Worm (Caenorhabditis elegans) whole organism, L3 larva: ENCODE measurements around the gene nra-1.
A peak's percentile ranks its signal among the peaks of the same experiment; 100 is the strongest.

ENCODE experiments used
- ZK546.5 ChIP-seq: sonication (generic microtip); optimal IDR thresholded peaks from 2 replicates; lab custom pipeline; 2017; ENCODE audit warnings: missing biosample characterization, missing genetic modification characterization
- aly-2 ChIP-seq: fragments of 150-350 bp; optimal IDR thresholded peaks from 2 replicates; lab custom pipeline; 2014; ENCODE audit warnings: missing biosample characterization, missing genetic modification characterization
- ama-1 ChIP-seq: fragments of 150-350 bp; optimal IDR thresholded peaks from 2 replicates; lab custom pipeline; 2018
- ceh-16 ChIP-seq: sonication (generic microtip); optimal IDR thresholded peaks from 2 replicates; lab custom pipeline; 2017; ENCODE audit warnings: missing biosample characterization, missing genetic modification characterization
- ceh-28 ChIP-seq: fragments of 150-350 bp; optimal IDR thresholded peaks from 2 replicates; lab custom pipeline; 2014; ENCODE audit warnings: missing biosample characterization, missing genetic modification reagents, missing genetic modification characterization
- ceh-9 ChIP-seq: sonication (generic microtip); optimal IDR thresholded peaks from 2 replicates; lab custom pipeline; 2018; ENCODE audit warnings: missing biosample characterization, missing genetic modification characterization
- daf-12 ChIP-seq: fragments of 150-350 bp; optimal IDR thresholded peaks from 2 replicates; lab custom pipeline; 2014; ENCODE audit warnings: missing biosample characterization, missing genetic modification reagents, missing genetic modification characterization
- egl-5 ChIP-seq: fragments of 150-350 bp; optimal IDR thresholded peaks from 2 replicates; lab custom pipeline; 2017; ENCODE audit warnings: missing biosample characterization, missing genetic modification reagents, missing genetic modification characterization, inconsistent platforms
- elt-1 ChIP-seq: fragments of 150-350 bp; optimal IDR thresholded peaks from 2 replicates; lab custom pipeline; 2014; ENCODE audit warnings: missing biosample characterization, missing genetic modification characterization
- elt-2 ChIP-seq: sonication (generic microtip); optimal IDR thresholded peaks from 2 replicates; lab custom pipeline; 2016; ENCODE audit warnings: missing genetic modification reagents, mild to moderate bottlenecking, missing genetic modification characterization, missing compliant biosample characterization
- elt-3 ChIP-seq, 3 experiments: fragments of 150-350 bp in 1 of 3; sonication (generic microtip) in 2 of 3; optimal IDR thresholded peaks; 2 replicates in 2 of 3; 4 replicates in 1 of 3; lab custom pipeline; 2014 to 2017; ENCODE audit warnings: missing biosample characterization in 3 of 3, missing genetic modification characterization in 3 of 3
- eor-1 ChIP-seq, 2 experiments: fragments of 150-350 bp; optimal IDR thresholded peaks; 2 replicates each; lab custom pipeline; 2014 to 2018; ENCODE audit warnings: missing biosample characterization in 2 of 2, missing genetic modification characterization in 2 of 2
- fkh-10 ChIP-seq: sonication (generic microtip); optimal IDR thresholded peaks from 2 replicates; lab custom pipeline; 2017; ENCODE audit warnings: missing biosample characterization, missing genetic modification reagents, missing genetic modification characterization
- fkh-2 ChIP-seq: fragments of 150-350 bp; optimal IDR thresholded peaks from 2 replicates; lab custom pipeline; 2014; ENCODE audit warnings: missing biosample characterization, missing genetic modification reagents, missing genetic modification characterization
- fos-1 ChIP-seq: fragments of 150-350 bp; optimal IDR thresholded peaks from 2 replicates; lab custom pipeline; 2014; ENCODE audit warnings: missing biosample characterization, missing genetic modification characterization
- hmg-11 ChIP-seq: sonication (generic microtip); optimal IDR thresholded peaks from 2 replicates; lab custom pipeline; 2016; ENCODE audit warnings: missing genetic modification characterization, missing compliant biosample characterization
- lin-15B ChIP-seq: fragments of 150-350 bp; optimal IDR thresholded peaks from 2 replicates; lab custom pipeline; 2014; ENCODE audit warnings: missing biosample characterization, missing genetic modification characterization
- lin-39 ChIP-seq: fragments of 150-350 bp; optimal IDR thresholded peaks from 2 replicates; lab custom pipeline; 2018; ENCODE audit warnings: missing biosample characterization, missing genetic modification reagents, missing genetic modification characterization
- lsy-12 ChIP-seq: sonication (generic microtip); optimal IDR thresholded peaks from 2 replicates; lab custom pipeline; 2016; ENCODE audit warnings: mild to moderate bottlenecking, missing genetic modification characterization, missing compliant biosample characterization
- mdl-1 ChIP-seq: fragments of 150-350 bp; optimal IDR thresholded peaks from 2 replicates; lab custom pipeline; 2014; ENCODE audit warnings: missing biosample characterization, missing genetic modification characterization
- mml-1 ChIP-seq: fragments of 150-350 bp; sonication (generic microtip); optimal IDR thresholded peaks from 3 replicates; lab custom pipeline; 2014; ENCODE audit warnings: missing biosample characterization, missing genetic modification characterization
- nfya-1 ChIP-seq: sonication (generic microtip); optimal IDR thresholded peaks from 2 replicates; lab custom pipeline; 2017; ENCODE audit warnings: missing genetic modification characterization, mild to moderate bottlenecking, missing compliant biosample characterization, antibody characterized with exemption, moderate library complexity; ENCODE audit not compliant: insufficient read depth
- nhr-11 ChIP-seq: fragments of 150-350 bp; optimal IDR thresholded peaks from 2 replicates; lab custom pipeline; 2014; ENCODE audit warnings: missing biosample characterization, missing genetic modification characterization
- nhr-237 ChIP-seq: fragments of 150-350 bp; optimal IDR thresholded peaks from 2 replicates; lab custom pipeline; 2014; ENCODE audit warnings: missing biosample characterization, missing genetic modification characterization
- nhr-25 ChIP-seq: sonication (generic microtip); optimal IDR thresholded peaks from 2 replicates; lab custom pipeline; 2017; ENCODE audit warnings: missing biosample characterization, missing genetic modification characterization
- nhr-43 ChIP-seq: sonication (generic microtip); optimal IDR thresholded peaks from 2 replicates; lab custom pipeline; 2016; ENCODE audit warnings: mild to moderate bottlenecking, missing genetic modification characterization, missing compliant biosample characterization; ENCODE audit not compliant: poor library complexity, severe bottlenecking
- nhr-76 ChIP-seq: fragments of 150-350 bp; sonication (generic microtip); optimal IDR thresholded peaks from 5 replicates; lab custom pipeline; 2014; ENCODE audit warnings: missing biosample characterization, missing genetic modification characterization
- pqm-1 ChIP-seq: fragments of 150-350 bp; optimal IDR thresholded peaks from 2 replicates; lab custom pipeline; 2017; ENCODE audit warnings: missing biosample characterization, missing genetic modification characterization, inconsistent platforms
- sea-2 ChIP-seq: fragments of 150-350 bp; sonication (generic microtip); optimal IDR thresholded peaks from 4 replicates; lab custom pipeline; 2014; ENCODE audit warnings: missing biosample characterization, missing genetic modification reagents, missing genetic modification characterization
- snpc-4 ChIP-seq: fragments of 150-350 bp; optimal IDR thresholded peaks from 2 replicates; lab custom pipeline; 2014; ENCODE audit warnings: missing biosample characterization, missing genetic modification characterization
- unc-39 ChIP-seq: sonication (generic microtip); optimal IDR thresholded peaks from 4 replicates; lab custom pipeline; 2017; ENCODE audit warnings: missing biosample characterization, missing genetic modification characterization
- zag-1 ChIP-seq: fragments of 150-350 bp; optimal IDR thresholded peaks from 2 replicates; lab custom pipeline; 2014; ENCODE audit warnings: missing biosample characterization, missing genetic modification characterization
- ztf-4 ChIP-seq: fragments of 150-350 bp; optimal IDR thresholded peaks from 2 replicates; lab custom pipeline; 2014; ENCODE audit warnings: missing biosample characterization, missing genetic modification characterization

Gene nra-1

ce11 chrIV:17293679-17294078, 9.7 kb upstream of the nra-1 start:
- TF ChIP-seq nhr-25 (tag; lab: Kevin White, UChicago), result no peak
- no peak for TF ChIP-seq fkh-10 (GFP tag; lab: Kevin White, UChicago)
- no peak for TF ChIP-seq ama-1 (lab: Kevin White, UChicago)
- peak; percentile 40 for TF ChIP-seq hmg-11 (tag; lab: Kevin White, UChicago)
- no peak for TF ChIP-seq elt-3 (tag; optimal IDR thresholded peaks at IDR 0.05; lab: Kevin White, UChicago)
- peak; percentile 71 for TF ChIP-seq egl-5 (tag; lab: Kevin White, UChicago)
- TF ChIP-seq lin-15B (tag; lab: Kevin White, UChicago), result peak; percentile 32
- no peak for TF ChIP-seq mml-1 (tag; lab: Kevin White, UChicago)
- no peak for TF ChIP-seq sea-2
- TF ChIP-seq pqm-1, result no peak
- TF ChIP-seq nhr-43, result no peak
- no peak for TF ChIP-seq ztf-4 (tag; lab: Kevin White, UChicago)
- no peak for TF ChIP-seq unc-39
- TF ChIP-seq snpc-4 (tag; lab: Kevin White, UChicago), result no peak
- no peak for TF ChIP-seq daf-12
- TF ChIP-seq lsy-12, result no peak
- TF ChIP-seq ceh-28 (tag; lab: Kevin White, UChicago), result no peak
- no peak for TF ChIP-seq nfya-1
- TF ChIP-seq elt-1 (tag; lab: Kevin White, UChicago), result no peak
- TF ChIP-seq lin-39, result peak; percentile 72
- TF ChIP-seq eor-1 (tag; optimal IDR thresholded peaks at IDR 0.05; lab: Kevin White, UChicago), result no peak
- TF ChIP-seq aly-2 (tag; lab: Kevin White, UChicago), result no peak

- TF ChIP-seq pqm-1, result peak; percentile 55
- TF ChIP-seq lin-15B (tag; lab: Kevin White, UChicago), result no peak
- TF ChIP-seq aly-2 (tag; lab: Kevin White, UChicago), result no peak
- no peak for TF ChIP-seq nhr-76
- peak; percentile 59 for TF ChIP-seq elt-2 (tag; lab: Kevin White, UChicago)
- no peak for TF ChIP-seq lin-39
Measured at ce11 chrIV:17293068-17293467, 9.1 kb upstream of the nra-1 start.

- TF ChIP-seq egl-5 (tag; lab: Kevin White, UChicago) (no peak), ZK546.5 (no peak), mdl-1 (no peak), nhr-76 (no peak), pqm-1 (peak; percentile 72), nhr-11 (tag; lab: Kevin White, UChicago) (no peak), nhr-25 (tag; lab: Kevin White, UChicago) (no peak), lsy-12 (no peak), aly-2 (tag; lab: Kevin White, UChicago) (no peak), fos-1 (tag; lab: Kevin White, UChicago) (no peak), elt-2 (tag; lab: Kevin White, UChicago) (peak; percentile 59), elt-3 (tag; optimal IDR thresholded peaks at IDR 0.05; lab: Kevin White, UChicago) (no peak), nhr-237 (tag; lab: Kevin White, UChicago) (no peak)
- TF ChIP-seq, all 47 proteins: peak for 2
Measured at ce11 chrIV:17292350-17292749, 8.4 kb upstream of the nra-1 start.

ce11 chrIV:17291629-17292199, 7.7 kb upstream of the nra-1 start, which contains the start of the genes T28F3.11 and slc-17.4:
Gene T28F3.11, minus strand, starts transcription at chrIV:17291679.
Gene slc-17.4, minus strand, starts transcription at chrIV:17291733.
- TF ChIP-seq unc-39 (no peak), ceh-9 (tag; lab: Kevin White, UChicago) (no peak), elt-1 (tag; lab: Kevin White, UChicago) (no peak), daf-12 (no peak), zag-1 (tag; lab: Kevin White, UChicago) (no peak), fkh-2 (tag; lab: Kevin White, UChicago) (no peak), mml-1 (tag; lab: Kevin White, UChicago) (no peak), egl-5 (tag; lab: Kevin White, UChicago) (no peak), mdl-1 (no peak), nhr-25 (tag; lab: Kevin White, UChicago) (no peak), aly-2 (tag; lab: Kevin White, UChicago) (no peak), snpc-4 (tag; lab: Kevin White, UChicago) (no peak), ceh-16 (tag; lab: Kevin White, UChicago) (no peak)
